Fruit fly (Drosophila melanogaster) whole organism, embryonic: ENCODE data around the gene CG7379.

Experiments used
- Aef1 ChIP-seq: fragments of 200-800 bp; sonication (Bioruptor generic); IDR thresholded peaks from 3 replicates; pipeline ENCODE4 v1.3.6; 2022; ENCODE audit warnings: missing biosample characterization, missing genetic modification characterization
- Antp ChIP-seq: fragments of 200-800 bp; sonication (Bioruptor generic); optimal IDR thresholded peaks from 3 replicates; lab custom pipeline; 2016; ENCODE audit warnings: missing biosample characterization, missing genetic modification characterization
- Atf6 ChIP-seq: fragments of 200-800 bp; sonication (Bioruptor generic); IDR thresholded peaks from 2 replicates; pipeline ENCODE4 v1.3.6; 2022; ENCODE audit warnings: missing biosample characterization, missing genetic modification characterization
- Bteb2 ChIP-seq: fragments of 200-800 bp; sonication (Bioruptor generic); optimal IDR thresholded peaks from 2 replicates; lab custom pipeline; 2016; ENCODE audit warnings: missing biosample characterization, missing genetic modification characterization
- C15 ChIP-seq: fragments of 200-800 bp; sonication (Bioruptor generic); IDR thresholded peaks from 3 replicates; pipeline ENCODE4 v1.3.6; 2022; ENCODE audit warnings: missing biosample characterization, missing genetic modification characterization
- CG10147 ChIP-seq: fragments of 200-800 bp; sonication (Bioruptor generic); optimal IDR thresholded peaks from 2 replicates; lab custom pipeline; 2019; ENCODE audit warnings: missing biosample characterization, mild to moderate bottlenecking, missing genetic modification characterization, moderate library complexity
- CG10321 ChIP-seq: fragments of 200-800 bp; sonication (Bioruptor generic); IDR thresholded peaks from 2 replicates; pipeline ENCODE4 v1.3.6; 2022; ENCODE audit warnings: missing biosample characterization, missing genetic modification characterization
- CG10565 ChIP-seq: fragments of 200-800 bp; sonication (Bioruptor generic); optimal IDR thresholded peaks from 3 replicates; lab custom pipeline; 2016; ENCODE audit warnings: missing biosample characterization, mild to moderate bottlenecking, missing genetic modification characterization
- CG11560 ChIP-seq: fragments of 200-800 bp; sonication (Bioruptor generic); IDR thresholded peaks from 3 replicates; pipeline ENCODE4 v1.3.6; 2022; ENCODE audit warnings: missing biosample characterization, missing genetic modification characterization
- CG11696 ChIP-seq: fragments of 200-800 bp; sonication (Bioruptor generic); IDR thresholded peaks from 2 replicates; pipeline ENCODE4 v1.3.6; 2022; ENCODE audit warnings: missing biosample characterization, missing genetic modification characterization
- CG13123 ChIP-seq: fragments of 200-800 bp; sonication (Bioruptor generic); optimal IDR thresholded peaks from 2 replicates; lab custom pipeline; 2016; ENCODE audit warnings: missing biosample characterization, missing genetic modification characterization
- CG14710 ChIP-seq: fragments of 200-800 bp; sonication (Bioruptor generic); optimal IDR thresholded peaks from 3 replicates; lab custom pipeline; 2019; ENCODE audit warnings: missing biosample characterization, mild to moderate bottlenecking, missing genetic modification characterization, moderate library complexity
- CG15073 ChIP-seq: fragments of 200-800 bp; sonication (Bioruptor generic); optimal IDR thresholded peaks from 2 replicates; lab custom pipeline; 2016; ENCODE audit warnings: missing biosample characterization, missing genetic modification characterization
- CG2116 ChIP-seq: fragments of 200-800 bp; sonication (Bioruptor generic); optimal IDR thresholded peaks from 3 replicates; lab custom pipeline; 2018; ENCODE audit warnings: missing biosample characterization, mild to moderate bottlenecking, missing genetic modification characterization
- CG30020 ChIP-seq: fragments of 200-800 bp; optimal IDR thresholded peaks from 2 replicates; lab custom pipeline; 2019; ENCODE audit warnings: missing biosample characterization, mild to moderate bottlenecking, missing genetic modification characterization, moderate library complexity
- CG32767 ChIP-seq: fragments of 200-800 bp; sonication (Bioruptor generic); IDR thresholded peaks from 2 replicates; pipeline ENCODE4 v1.3.6; 2022; ENCODE audit warnings: missing biosample characterization, missing genetic modification characterization
- CG3407 ChIP-seq: fragments of 200-800 bp; sonication (Bioruptor generic); optimal IDR thresholded peaks from 2 replicates; lab custom pipeline; 2018; ENCODE audit warnings: missing biosample characterization, mild to moderate bottlenecking, missing genetic modification characterization
- CG6654 ChIP-seq: fragments of 200-800 bp; sonication (Bioruptor generic); optimal IDR thresholded peaks from 2 replicates; lab custom pipeline; 2017; ENCODE audit warnings: missing biosample characterization, mild to moderate bottlenecking, missing genetic modification characterization
- CG7987 ChIP-seq: fragments of 200-800 bp; sonication (Bioruptor generic); optimal IDR thresholded peaks from 2 replicates; lab custom pipeline; 2018; ENCODE audit warnings: missing biosample characterization, mild to moderate bottlenecking, missing genetic modification characterization, moderate library complexity
- CG8281 ChIP-seq: fragments of 200-800 bp; sonication (Bioruptor generic); optimal IDR thresholded peaks from 2 replicates; lab custom pipeline; 2018; ENCODE audit warnings: missing biosample characterization, mild to moderate bottlenecking, missing genetic modification characterization, moderate library complexity
- Gsc ChIP-seq: fragments of 200-800 bp; sonication (Bioruptor generic); IDR thresholded peaks from 2 replicates; pipeline ENCODE4 v1.3.6; 2022; ENCODE audit warnings: missing biosample characterization, missing genetic modification characterization
- Hand ChIP-seq: fragments of 200-800 bp; sonication (Bioruptor generic); optimal IDR thresholded peaks from 2 replicates; lab custom pipeline; 2017; ENCODE audit warnings: mild to moderate bottlenecking, missing biosample characterization, missing genetic modification reagents, missing genetic modification characterization
- Hey ChIP-seq: fragments of 200-800 bp; sonication (Bioruptor generic); optimal IDR thresholded peaks from 3 replicates; lab custom pipeline; 2018; ENCODE audit warnings: missing biosample characterization, mild to moderate bottlenecking, missing genetic modification characterization
- Hr39 ChIP-seq: fragments of >200 bp; optimal IDR thresholded peaks from 2 replicates; lab custom pipeline; 2017
- Lim3 ChIP-seq: fragments of 200-800 bp; sonication (Bioruptor generic); IDR thresholded peaks from 2 replicates; pipeline ENCODE4 v1.3.6; 2022; ENCODE audit warnings: missing biosample characterization, missing genetic modification characterization
- NC2β ChIP-seq: fragments of 200-800 bp; sonication (Bioruptor generic); optimal IDR thresholded peaks from 2 replicates; lab custom pipeline; 2016; ENCODE audit warnings: missing biosample characterization, missing genetic modification characterization
- Rfx ChIP-seq: fragments of 200-800 bp; sonication (Bioruptor generic); IDR thresholded peaks from 2 replicates; pipeline ENCODE4 v1.3.6; 2022; ENCODE audit warnings: missing biosample characterization, missing genetic modification characterization
- Spps ChIP-seq: fragments of 200-800 bp; sonication (Bioruptor generic); optimal IDR thresholded peaks from 2 replicates; lab custom pipeline; 2018; ENCODE audit warnings: missing biosample characterization, mild to moderate bottlenecking, missing genetic modification characterization
- Taf1 ChIP-seq: fragments of 200-800 bp; sonication (Bioruptor generic); IDR thresholded peaks from 2 replicates; pipeline ENCODE4 v1.3.6; 2022; ENCODE audit warnings: missing biosample characterization, missing genetic modification characterization
- Vsx1 ChIP-seq: fragments of 200-800 bp; sonication (Bioruptor generic); optimal IDR thresholded peaks from 2 replicates; lab custom pipeline; 2017; ENCODE audit warnings: missing biosample characterization, mild to moderate bottlenecking, missing genetic modification characterization, missing genetic modification reagents
- br ChIP-seq: fragments of >200 bp; optimal IDR thresholded peaks from 2 replicates; lab custom pipeline; 2017
- chm ChIP-seq: fragments of 200-800 bp; sonication (Bioruptor generic); IDR thresholded peaks from 2 replicates; pipeline ENCODE4 v1.3.6; 2022; ENCODE audit warnings: missing biosample characterization, missing genetic modification characterization
- ci ChIP-seq: fragments of 200-800 bp; sonication (Bioruptor generic); IDR thresholded peaks from 3 replicates; pipeline ENCODE4 v1.3.6; 2022; ENCODE audit warnings: missing biosample characterization, missing genetic modification characterization
- emc ChIP-seq: fragments of 200-800 bp; sonication (Bioruptor generic); optimal IDR thresholded peaks from 2 replicates; lab custom pipeline; 2016; ENCODE audit warnings: missing biosample characterization, missing genetic modification characterization
- ewg ChIP-seq: fragments of 200-800 bp; sonication (Bioruptor generic); optimal IDR thresholded peaks from 3 replicates; lab custom pipeline; 2017; ENCODE audit warnings: mild to moderate bottlenecking, missing biosample characterization, missing genetic modification reagents, missing genetic modification characterization
- ftz-f1 ChIP-seq: fragments of 200-800 bp; sonication (Bioruptor generic); optimal IDR thresholded peaks from 2 replicates; lab custom pipeline; 2016; ENCODE audit warnings: missing biosample characterization, missing genetic modification characterization
- grau ChIP-seq: fragments of 200-800 bp; optimal IDR thresholded peaks from 3 replicates; lab custom pipeline; 2019; ENCODE audit warnings: missing biosample characterization, mild to moderate bottlenecking, missing genetic modification characterization, moderate library complexity
- grn ChIP-seq: fragments of 200-800 bp; sonication (Bioruptor generic); optimal IDR thresholded peaks from 3 replicates; lab custom pipeline; 2017; ENCODE audit warnings: missing biosample characterization, missing genetic modification characterization
- h ChIP-seq: fragments of >200 bp; optimal IDR thresholded peaks from 2 replicates; lab custom pipeline; 2017
- jigr1 ChIP-seq: fragments of 200-800 bp; sonication (Bioruptor generic); IDR thresholded peaks from 3 replicates; pipeline ENCODE4 v1.3.6; 2022; ENCODE audit warnings: missing biosample characterization, missing genetic modification characterization
- kay ChIP-seq: fragments of 200-800 bp; sonication (Bioruptor generic); optimal IDR thresholded peaks from 2 replicates; lab custom pipeline; 2016; ENCODE audit warnings: missing biosample characterization, missing genetic modification characterization
- lbe ChIP-seq: fragments of 200-800 bp; sonication (Bioruptor generic); optimal IDR thresholded peaks from 2 replicates; lab custom pipeline; 2016; ENCODE audit warnings: missing biosample characterization, mild to moderate bottlenecking, missing genetic modification characterization
- nau ChIP-seq: fragments of 200-800 bp; sonication (Bioruptor generic); optimal IDR thresholded peaks from 3 replicates; lab custom pipeline; 2017; ENCODE audit warnings: missing biosample characterization, mild to moderate bottlenecking, missing genetic modification characterization, missing genetic modification reagents
- p53 ChIP-seq: fragments of 200-800 bp; sonication (Bioruptor generic); optimal IDR thresholded peaks from 2 replicates; lab custom pipeline; 2016; ENCODE audit warnings: missing biosample characterization, missing genetic modification characterization
- shn ChIP-seq: fragments of 200-800 bp; sonication (Bioruptor generic); optimal IDR thresholded peaks from 3 replicates; lab custom pipeline; 2016; ENCODE audit warnings: missing biosample characterization, missing genetic modification characterization
- sna ChIP-seq: fragments of 200-800 bp; sonication (Bioruptor generic); IDR thresholded peaks from 2 replicates; pipeline ENCODE4 v1.3.6; 2022; ENCODE audit warnings: missing biosample characterization, missing genetic modification characterization; ENCODE audit not compliant: partially characterized antibody
- tgo ChIP-seq: fragments of 200-800 bp; sonication (Bioruptor generic); IDR thresholded peaks from 3 replicates; pipeline ENCODE4 v1.3.6; 2022; ENCODE audit warnings: missing biosample characterization, missing genetic modification characterization
- toy ChIP-seq: fragments of 200-800 bp; sonication (Bioruptor generic); IDR thresholded peaks from 2 replicates; pipeline ENCODE4 v1.3.6; 2022; ENCODE audit warnings: missing biosample characterization, missing genetic modification characterization
- unpg ChIP-seq: fragments of 200-800 bp; sonication (Bioruptor generic); optimal IDR thresholded peaks from 3 replicates; lab custom pipeline; 2018; ENCODE audit warnings: missing biosample characterization, mild to moderate bottlenecking, missing genetic modification characterization, moderate library complexity
- vnd ChIP-seq: fragments of 200-800 bp; sonication (Bioruptor generic); IDR thresholded peaks from 3 replicates; pipeline ENCODE4 v1.3.6; 2022; ENCODE audit warnings: missing biosample characterization, missing genetic modification characterization; ENCODE audit not compliant: partially characterized antibody
- z ChIP-seq: fragments of 200-800 bp; sonication (Bioruptor generic); IDR thresholded peaks from 3 replicates; pipeline ENCODE4 v1.3.6; 2022; ENCODE audit warnings: missing biosample characterization, missing genetic modification characterization
- zfh1 ChIP-seq: fragments of 200-800 bp; sonication (Bioruptor generic); IDR thresholded peaks from 3 replicates; pipeline ENCODE4 v1.3.6; 2022; ENCODE audit warnings: missing biosample characterization, missing genetic modification characterization
- zfh2 ChIP-seq: fragments of 200-800 bp; sonication (Bioruptor generic); optimal IDR thresholded peaks from 2 replicates; lab custom pipeline; 2016; ENCODE audit warnings: missing biosample characterization, missing genetic modification characterization

The CG7379 gene

DNA sequence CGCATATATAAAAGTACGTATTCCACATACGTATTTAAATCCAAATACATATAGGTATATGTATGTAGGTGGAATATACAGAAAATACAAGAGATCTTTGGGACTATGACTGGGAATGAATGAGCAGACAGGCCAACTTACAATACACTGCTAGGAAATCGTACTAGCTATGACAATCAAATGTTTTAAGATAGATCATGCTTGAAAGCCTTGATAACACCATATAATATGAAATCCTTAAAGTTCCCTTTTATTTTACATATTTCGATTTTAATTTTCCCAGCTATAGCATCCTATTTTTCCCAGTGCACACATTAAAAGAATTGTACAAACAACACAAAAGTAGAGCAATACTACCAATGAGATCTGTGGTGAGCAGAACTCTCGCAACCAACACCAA lies 16.7 kb downstream of the CG7379 start (continued):
- TF ChIP-seq CG10147 (GFP tag; lab: Kevin White, UChicago) (peak; percentile 49), CG3407 (peak; percentile 61), nau (peak; percentile 54), p53 (GFP tag; lab: Kevin White, UChicago) (peak; percentile 44), toy (GFP tag; lab: Robert Waterston, UW) (peak; percentile 48; the same call in 1 of the 2 replicates), Vsx1 (GFP tag; lab: Kevin White, UChicago) (peak; percentile 35), zfh2 (GFP tag; lab: Kevin White, UChicago) (peak; percentile 73), CG6654 (GFP tag; lab: Kevin White, UChicago) (peak; percentile 14), Gsc (GFP tag; lab: Robert Waterston, UW) (peak; percentile 40; the same call in 1 of the 2 replicates), Spps (tag; lab: Kevin White, UChicago) (no peak), grau (tag; lab: Kevin White, UChicago) (peak; percentile 80), Hey (no peak), CG10565 (GFP tag; lab: Kevin White, UChicago) (no peak), emc (GFP tag; lab: Kevin White, UChicago) (peak; percentile 72), C15 (peak; percentile 47; the same call in 1 of the 3 replicates), lbe (GFP tag; lab: Kevin White, UChicago) (no peak), CG11696 (GFP tag; lab: Robert Waterston, UW) (peak; percentile 45; the same call in 1 of the 2 replicates), z (GFP tag; lab: Robert Waterston, UW) (0 out of 3 replicates have a peak, but pooled peaks have one; percentile 10), ci (GFP tag; lab: Robert Waterston, UW) (peak; percentile 90), zfh1 (GFP tag; lab: Robert Waterston, UW) (peak; percentile 80), CG8281 (tag; lab: Kevin White, UChicago) (peak; percentile 67), CG14710 (tag; lab: Kevin White, UChicago) (peak; percentile 56), CG32767 (peak; percentile 67; the same call in 1 of the 2 replicates), shn (peak; percentile 44), ewg (peak; percentile 52), Taf1 (GFP tag; lab: Robert Waterston, UW) (peak; percentile 89), br (lab: Kevin White, UChicago) (no peak), Hr39 (lab: Kevin White, UChicago) (no peak), CG10321 (GFP tag; lab: Robert Waterston, UW) (peak; percentile 57), Atf6 (GFP tag; lab: Robert Waterston, UW) (peak; percentile 84), CG7987 (GFP tag; lab: Kevin White, UChicago) (peak; percentile 24), CG2116 (GFP tag; lab: Kevin White, UChicago) (no peak), Rfx (GFP tag; lab: Robert Waterston, UW) (peak; percentile 94), CG13123 (no peak), Aef1 (GFP tag; lab: Robert Waterston, UW) (peak; percentile 85), NC2β (GFP tag; lab: Kevin White, UChicago) (peak; percentile 1), unpg (peak; percentile 89), kay (GFP tag; lab: Kevin White, UChicago) (peak; percentile 72), jigr1 (GFP tag; lab: Robert Waterston, UW) (peak; percentile 40; the same call in 1 of the 3 replicates), vnd (no peak), Lim3 (GFP tag; lab: Robert Waterston, UW) (peak; percentile 55; the same call in 1 of the 2 replicates), grn (peak; percentile 18), h (lab: Kevin White, UChicago) (no peak), tgo (GFP tag; lab: Robert Waterston, UW) (peak; percentile 90), Antp (GFP tag; lab: Kevin White, UChicago) (peak; percentile 84), ftz-f1 (GFP tag; lab: Kevin White, UChicago) (no peak), Bteb2 (GFP tag; lab: Kevin White, UChicago) (peak; percentile 59), Hand (peak; percentile 33), CG11560 (tag; lab: Robert Waterston, UW) (peak; percentile 64), CG30020 (tag; lab: Kevin White, UChicago) (peak; percentile 17), chm (GFP tag; lab: Robert Waterston, UW) (peak; percentile 82), sna (GFP tag; lab: Robert Waterston, UW) (no peak), CG15073 (GFP tag; lab: Kevin White, UChicago) (no peak)
